Worm (Caenorhabditis elegans): ENCODE measurements around the gene T21B10.4.
A peak's percentile ranks its signal among the peaks of the same experiment; 100 is the strongest.

T21B10.4 gene

DNA sequence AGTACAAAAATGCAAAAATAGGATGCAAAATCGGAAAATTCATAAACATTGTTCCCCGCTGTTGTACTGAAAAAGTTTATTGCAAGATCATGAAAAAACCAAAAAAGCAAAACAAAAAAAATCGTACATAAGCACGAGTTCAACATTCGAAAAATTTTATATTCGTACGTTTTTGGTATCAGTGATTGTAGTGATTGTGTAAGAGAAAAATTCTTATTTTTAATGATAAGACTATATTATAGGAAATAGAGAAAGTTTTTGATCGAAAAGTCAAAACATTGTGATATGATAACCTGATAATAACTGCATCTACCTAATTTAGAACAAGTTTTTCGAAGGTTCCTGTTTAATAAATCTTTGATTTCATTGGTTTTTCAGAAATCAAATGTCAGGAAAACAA lies 23.4 kb upstream of the T21B10.4 start:
- TF ChIP-seq drap-1 (GFP tag; optimal IDR thresholded peaks at IDR 0.05) (no peak), mab-5 (tag; optimal IDR thresholded peaks at IDR 0.05) (no peak), blmp-1 (tag; optimal IDR thresholded peaks at IDR 0.05) (no peak), unc-120 (tag; optimal IDR thresholded peaks at IDR 0.05; ENCODE audit: poor library complexity, severe bottlenecking) (no peak), zip-8 (tag; optimal IDR thresholded peaks at IDR 0.05) (no peak), snpc-4 (tag; optimal IDR thresholded peaks at IDR 0.05) (no peak), elt-1 (tag; optimal IDR thresholded peaks at IDR 0.05; ENCODE audit: borderline replicate concordance, insufficient read depth) (no peak), ceh-39 (tag; optimal IDR thresholded peaks at IDR 0.05) (no peak), flh-1 (GFP tag; optimal IDR thresholded peaks at IDR 0.05) (no peak), lin-13 (tag; optimal IDR thresholded peaks at IDR 0.05) (no peak)

DNA sequence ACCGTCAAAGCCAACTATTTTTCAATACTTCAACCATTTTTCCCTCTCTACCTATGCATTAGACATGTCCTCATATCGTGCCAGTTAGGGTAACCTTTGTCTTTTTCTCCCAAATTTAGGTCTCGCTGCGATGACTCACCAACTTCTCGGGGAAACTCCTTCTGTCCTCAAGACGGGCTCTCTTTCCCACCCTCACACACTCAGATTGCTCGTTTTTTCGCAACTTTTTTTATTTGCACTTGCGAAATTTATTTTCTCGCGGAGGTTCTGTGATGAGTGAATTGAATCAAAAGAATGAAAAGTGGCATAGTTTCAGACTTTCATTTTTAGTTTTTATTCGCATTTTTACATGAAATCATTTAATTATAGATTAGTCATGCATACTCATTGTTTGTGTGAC lies 20.4 kb upstream of the T21B10.4 start:
- no peak for TF ChIP-seq unc-62 (GFP tag; optimal IDR thresholded peaks at IDR 0.05)

DNA sequence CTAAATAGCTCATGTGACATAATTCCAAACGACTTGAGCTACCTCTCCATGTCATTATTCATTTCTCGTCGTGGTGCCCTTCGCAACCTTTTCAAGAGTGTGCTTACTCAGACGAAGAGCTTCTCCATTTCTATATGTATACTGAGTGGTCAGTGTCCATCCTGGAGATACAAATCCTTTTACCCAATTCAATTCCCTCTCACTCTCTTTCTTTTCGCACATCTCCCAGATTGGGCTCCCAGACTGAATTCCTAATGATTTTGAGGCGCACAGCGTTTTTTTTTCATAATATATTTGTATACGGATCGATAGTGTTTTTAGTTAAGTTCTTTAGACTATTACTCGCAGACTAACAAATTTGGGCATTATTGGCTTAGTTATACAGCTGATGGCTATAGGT lies 19.7 kb upstream of the T21B10.4 start:
- no peak for TF ChIP-seq unc-62 (GFP tag; optimal IDR thresholded peaks at IDR 0.05)
- no peak for TF ChIP-seq ham-2 (GFP tag; optimal IDR thresholded peaks at IDR 0.05)
- no peak for TF ChIP-seq nhr-76 (tag; optimal IDR thresholded peaks at IDR 0.05)
- TF ChIP-seq ces-1 (GFP tag; optimal IDR thresholded peaks at IDR 0.05), result peak; percentile 77

DNA sequence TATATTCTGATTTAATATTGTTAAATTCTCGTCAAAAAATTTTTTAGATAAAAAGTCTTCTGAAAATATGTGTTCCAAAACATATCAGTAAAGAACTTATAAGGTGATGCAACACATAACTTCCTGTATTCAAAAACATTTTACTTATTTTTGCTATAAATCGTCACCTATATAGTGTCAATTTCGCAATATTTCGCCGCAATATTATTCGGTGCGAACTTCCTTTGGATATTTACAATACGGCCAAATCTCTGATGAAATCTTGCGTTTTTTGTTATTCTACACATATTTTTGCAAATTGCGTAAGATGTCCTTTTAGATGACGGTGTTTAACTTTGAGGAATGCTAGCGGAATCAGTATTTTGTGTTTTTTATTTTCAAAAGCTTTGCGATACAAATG lies 19.2 kb upstream of the T21B10.4 start:
- TF ChIP-seq mls-2 (tag; optimal IDR thresholded peaks at IDR 0.05) (no peak), sem-2 (GFP tag; optimal IDR thresholded peaks at IDR 0.05) (no peak)

DNA sequence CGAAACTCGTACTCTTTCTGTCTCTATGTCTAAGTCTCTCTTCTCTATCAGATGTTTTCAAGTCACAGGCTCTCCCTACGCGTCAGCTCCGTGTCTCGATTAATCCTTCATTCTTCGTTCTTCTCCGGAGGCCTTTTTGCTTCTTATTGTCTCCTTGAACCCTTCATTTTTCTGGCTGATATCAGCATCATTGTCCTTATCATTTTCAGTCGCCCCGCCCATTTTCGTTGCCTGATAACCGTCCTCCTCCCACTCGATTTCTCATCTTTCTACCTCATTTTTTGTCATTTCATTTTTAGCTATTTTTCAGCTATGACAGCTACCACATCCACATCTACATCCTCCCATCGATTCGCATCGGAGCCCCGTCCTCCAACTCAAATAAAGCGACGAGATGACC lies 18.6 kb upstream of the T21B10.4 start, which contains the start of gene B0457.6:
TSS of gene B0457.6 (plus strand) at position 284 of the 400 bp plus-strand sequence.
- TF ChIP-seq elt-1 (tag; optimal IDR thresholded peaks at IDR 0.05; ENCODE audit: borderline replicate concordance, insufficient read depth) (no peak), flh-1 (GFP tag; optimal IDR thresholded peaks at IDR 0.05) (no peak), nhr-237 (tag; optimal IDR thresholded peaks at IDR 0.05) (no peak), nhr-76 (tag; optimal IDR thresholded peaks at IDR 0.05) (no peak), ceh-83 (GFP tag; optimal IDR thresholded peaks at IDR 0.05) (no peak), cnd-1 (tag; optimal IDR thresholded peaks at IDR 0.05) (no peak), ces-1 (GFP tag; optimal IDR thresholded peaks at IDR 0.05) (no peak), elt-3 (tag; optimal IDR thresholded peaks at IDR 0.05) (no peak), M03D4.4 (tag; optimal IDR thresholded peaks at IDR 0.05) (no peak), ztf-11 (tag; optimal IDR thresholded peaks at IDR 0.05) (no peak)

DNA sequence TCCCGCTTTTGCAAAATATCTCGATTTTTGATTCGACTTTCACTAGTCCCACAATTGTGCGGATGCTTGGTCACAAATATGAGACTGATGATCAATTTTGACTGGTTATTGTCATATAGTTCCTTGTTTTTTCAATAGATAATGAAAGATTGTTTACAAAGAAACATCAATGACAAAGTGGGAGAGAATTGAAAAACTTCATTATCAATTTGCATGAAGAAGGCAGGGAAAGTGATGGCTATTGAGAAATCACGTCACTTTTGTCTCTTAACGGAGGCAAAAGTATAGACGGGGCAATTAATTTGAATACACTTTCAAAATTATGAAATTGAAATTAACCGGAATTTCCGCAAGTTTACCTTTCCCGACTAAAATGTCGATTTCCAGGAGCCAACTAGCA lies 17.5 kb upstream of the T21B10.4 start:
- TF ChIP-seq mep-1 (tag; optimal IDR thresholded peaks at IDR 0.05) (no peak), unc-39 (tag; optimal IDR thresholded peaks at IDR 0.05) (no peak), ceh-43 (GFP tag; optimal IDR thresholded peaks at IDR 0.05) (no peak), nhr-2 (tag; optimal IDR thresholded peaks at IDR 0.05) (no peak), M03D4.4 (tag; optimal IDR thresholded peaks at IDR 0.05) (no peak), sptf-1 (tag; optimal IDR thresholded peaks at IDR 0.05) (no peak)

DNA sequence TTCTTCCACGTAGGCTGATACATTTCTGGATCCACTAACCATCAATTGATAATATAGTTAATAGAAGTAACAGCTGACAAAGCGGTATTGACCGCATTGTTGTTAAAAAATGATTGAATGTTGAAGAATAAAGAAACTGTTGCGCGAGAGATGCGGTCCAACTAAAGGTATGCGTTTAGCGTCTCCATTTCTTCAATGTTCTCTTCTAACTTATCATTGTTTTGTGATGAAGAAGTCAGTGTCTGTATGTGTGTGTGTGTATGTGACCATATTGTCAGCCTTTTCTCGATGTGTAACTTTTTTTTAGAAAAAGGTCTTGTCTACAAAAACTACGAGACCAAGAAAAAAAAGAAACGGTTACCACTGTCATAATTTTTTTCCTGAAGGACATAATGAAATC lies 14.2 kb upstream of the T21B10.4 start, which contains the start of gene B0457.2:
TSS of gene B0457.2 (minus strand) at position 101 of the 400 bp plus-strand sequence.
- TF ChIP-seq unc-62 (GFP tag; optimal IDR thresholded peaks at IDR 0.05), result no peak
- no peak for TF ChIP-seq nhr-76 (tag; optimal IDR thresholded peaks at IDR 0.05)
- no peak for TF ChIP-seq snpc-4 (tag; optimal IDR thresholded peaks at IDR 0.05)
- TF ChIP-seq lin-13 (tag; optimal IDR thresholded peaks at IDR 0.05), result no peak
- TF ChIP-seq lsy-2 (tag; optimal IDR thresholded peaks at IDR 0.05), result no peak
- TF ChIP-seq ham-2 (GFP tag; optimal IDR thresholded peaks at IDR 0.05), result no peak
- no peak for TF ChIP-seq nhr-12 (tag; optimal IDR thresholded peaks at IDR 0.05)
- TF ChIP-seq ceh-39 (tag; optimal IDR thresholded peaks at IDR 0.05), result no peak
- TF ChIP-seq nhr-237 (tag; optimal IDR thresholded peaks at IDR 0.05), result no peak
- no peak for TF ChIP-seq lin-32 (GFP tag; optimal IDR thresholded peaks at IDR 0.05)
- no peak for TF ChIP-seq zip-8 (tag; optimal IDR thresholded peaks at IDR 0.05)
- TF ChIP-seq sptf-1 (tag; optimal IDR thresholded peaks at IDR 0.05), result no peak
- TF ChIP-seq mab-5 (tag; optimal IDR thresholded peaks at IDR 0.05), result no peak
- TF ChIP-seq unc-120 (tag; optimal IDR thresholded peaks at IDR 0.05; ENCODE audit: poor library complexity, severe bottlenecking), result no peak

All from whole organism, mixed stage, embryonic.